Worm (Caenorhabditis elegans): Measurements from ENCODE around the gene Y113G7A.14.

Gene Y113G7A.14

ce11 chrV:20135247-20135646 lies 3.0 kb downstream of the Y113G7A.14 start, which contains the start of gene Y113G7A.22:
Gene Y113G7A.22 (minus strand): TSS chrV:20135347.
- TF ChIP-seq unc-62 (GFP tag; optimal IDR thresholded peaks at IDR 0.05): no peak

- TF ChIP-seq unc-62 (GFP tag; optimal IDR thresholded peaks at IDR 0.05): no peak
Observed at ce11 chrV:20134797-20135196, 3.5 kb downstream of the Y113G7A.14 start.

ce11 chrV:20133163-20133562 lies 5.1 kb downstream of the Y113G7A.14 start, which contains the start of gene ssu-1:
Gene ssu-1 (minus strand): TSS chrV:20133263.
- no peak for TF ChIP-seq unc-62 (GFP tag; optimal IDR thresholded peaks at IDR 0.05)

ce11 chrV:20127543-20127942 lies 10.7 kb downstream of the Y113G7A.14 start:
- no peak for TF ChIP-seq unc-62 (GFP tag; optimal IDR thresholded peaks at IDR 0.05)

- TF ChIP-seq unc-62 (GFP tag; optimal IDR thresholded peaks at IDR 0.05): no peak
Observed at ce11 chrV:20126637-20127036, 11.6 kb downstream of the Y113G7A.14 start.

- no peak for TF ChIP-seq unc-62 (GFP tag; optimal IDR thresholded peaks at IDR 0.05)
Observed at ce11 chrV:20125137-20125536, 13.1 kb downstream of the Y113G7A.14 start.

ce11 chrV:20124393-20124792 lies 13.9 kb downstream of the Y113G7A.14 start:
- no peak for TF ChIP-seq unc-62 (GFP tag; optimal IDR thresholded peaks at IDR 0.05)

- TF ChIP-seq unc-62 (GFP tag; optimal IDR thresholded peaks at IDR 0.05): no peak
Observed at ce11 chrV:20123616-20124015, 14.6 kb downstream of the Y113G7A.14 start.

ce11 chrV:20123010-20123409 lies 15.2 kb downstream of the Y113G7A.14 start:
- TF ChIP-seq unc-62 (GFP tag; optimal IDR thresholded peaks at IDR 0.05): no peak

ce11 chrV:20120623-20121165 lies 17.6 kb downstream of the Y113G7A.14 start, which contains the start of gene ncx-1:
Gene ncx-1 (minus strand): TSS chrV:20120673.
- no peak for TF ChIP-seq unc-62 (GFP tag; optimal IDR thresholded peaks at IDR 0.05)

ce11 chrV:20119770-20120169 lies 18.5 kb downstream of the Y113G7A.14 start:
- TF ChIP-seq unc-62 (GFP tag; optimal IDR thresholded peaks at IDR 0.05): no peak

- TF ChIP-seq unc-62 (GFP tag; optimal IDR thresholded peaks at IDR 0.05): no peak
Observed at ce11 chrV:20105210-20105793, 33.0 kb downstream of the Y113G7A.14 start.

ce11 chrV:20104417-20104816 lies 33.8 kb downstream of the Y113G7A.14 start:
- TF ChIP-seq unc-62 (GFP tag; optimal IDR thresholded peaks at IDR 0.05): no peak

- TF ChIP-seq unc-62 (GFP tag; optimal IDR thresholded peaks at IDR 0.05): no peak
Observed at ce11 chrV:20097164-20097563, 41.1 kb downstream of the Y113G7A.14 start.

ce11 chrV:20094908-20095307 lies 43.3 kb downstream of the Y113G7A.14 start, which contains the start of gene nlp-69:
Gene nlp-69 (minus strand): TSS chrV:20095008.
- TF ChIP-seq unc-62 (GFP tag; optimal IDR thresholded peaks at IDR 0.05): no peak

ce11 chrV:20093940-20094339 lies 44.3 kb downstream of the Y113G7A.14 start:
- no peak for TF ChIP-seq unc-62 (GFP tag; optimal IDR thresholded peaks at IDR 0.05)

- TF ChIP-seq unc-62 (GFP tag; optimal IDR thresholded peaks at IDR 0.05): no peak
Observed at ce11 chrV:20090698-20091313, 47.5 kb downstream of the Y113G7A.14 start, which contains the start of the genes dcs-1 and sec-23. Gene dcs-1 (minus strand): TSS chrV:20090743. Gene sec-23 (plus strand): TSS chrV:20091263.

Data from whole organism, dauer.